Fruit fly (Drosophila melanogaster) whole organism, embryonic: ENCODE results near the gene sno.

ENCODE experiments used
- Atf-2 ChIP-seq: fragments of 200-800 bp; sonication (Bioruptor generic); optimal IDR thresholded peaks from 2 replicates; lab custom pipeline; 2016; ENCODE audit warnings: missing biosample characterization, missing genetic modification characterization
- Blimp-1 ChIP-seq: fragments of 200-800 bp; sonication (Bioruptor generic); optimal IDR thresholded peaks from 3 replicates; lab custom pipeline; 2018; ENCODE audit warnings: missing biosample characterization, missing genetic modification characterization, mild to moderate bottlenecking, moderate library complexity, missing genetic modification reagents
- BtbVII ChIP-seq: fragments of 200-800 bp; sonication (Bioruptor generic); optimal IDR thresholded peaks from 3 replicates; lab custom pipeline; 2017; ENCODE audit warnings: missing biosample characterization, mild to moderate bottlenecking, missing genetic modification characterization
- CG10147 ChIP-seq: fragments of 200-800 bp; sonication (Bioruptor generic); optimal IDR thresholded peaks from 2 replicates; lab custom pipeline; 2019; ENCODE audit warnings: missing biosample characterization, mild to moderate bottlenecking, missing genetic modification characterization, moderate library complexity
- CG10543 ChIP-seq: fragments of 200-800 bp; sonication (Bioruptor generic); optimal IDR thresholded peaks from 3 replicates; lab custom pipeline; 2017; ENCODE audit warnings: missing biosample characterization, mild to moderate bottlenecking, missing genetic modification characterization, moderate library complexity
- CG11560 ChIP-seq: fragments of 200-800 bp; sonication (Bioruptor generic); IDR thresholded peaks from 3 replicates; pipeline ENCODE4 v1.3.6; 2022; ENCODE audit warnings: missing biosample characterization, missing genetic modification characterization
- CG14710 ChIP-seq: fragments of 200-800 bp; sonication (Bioruptor generic); optimal IDR thresholded peaks from 3 replicates; lab custom pipeline; 2019; ENCODE audit warnings: missing biosample characterization, mild to moderate bottlenecking, missing genetic modification characterization, moderate library complexity
- CG15011 ChIP-seq: fragments of 200-800 bp; sonication (Bioruptor generic); optimal IDR thresholded peaks from 3 replicates; lab custom pipeline; 2018; ENCODE audit warnings: missing biosample characterization, mild to moderate bottlenecking, missing genetic modification characterization
- CG17328 ChIP-seq: fragments of 200-800 bp; sonication (Bioruptor generic); IDR thresholded peaks from 2 replicates; pipeline ENCODE4 v1.3.6; 2022; ENCODE audit warnings: missing biosample characterization, missing genetic modification characterization
- CG17359 ChIP-seq: fragments of 200-800 bp; sonication (Bioruptor generic); optimal IDR thresholded peaks from 3 replicates; lab custom pipeline; 2018; ENCODE audit warnings: missing biosample characterization, mild to moderate bottlenecking, missing genetic modification characterization, moderate library complexity
- CG18262 ChIP-seq: fragments of 200-800 bp; optimal IDR thresholded peaks from 3 replicates; lab custom pipeline; 2019; ENCODE audit warnings: missing biosample characterization, mild to moderate bottlenecking, missing genetic modification characterization, moderate library complexity
- CG1832 ChIP-seq: fragments of 200-800 bp; sonication (Bioruptor generic); optimal IDR thresholded peaks from 2 replicates; lab custom pipeline; 2017; ENCODE audit warnings: missing biosample characterization, mild to moderate bottlenecking, missing genetic modification characterization, inconsistent platforms
- CG31365 ChIP-seq: fragments of 200-800 bp; sonication (Bioruptor generic); optimal IDR thresholded peaks from 2 replicates; lab custom pipeline; 2018; ENCODE audit warnings: missing biosample characterization, mild to moderate bottlenecking, missing genetic modification characterization
- CG32767 ChIP-seq: fragments of 200-800 bp; sonication (Bioruptor generic); IDR thresholded peaks from 2 replicates; pipeline ENCODE4 v1.3.6; 2022; ENCODE audit warnings: missing biosample characterization, missing genetic modification characterization
- CG33557 ChIP-seq: fragments of 200-800 bp; sonication (Bioruptor generic); optimal IDR thresholded peaks from 2 replicates; lab custom pipeline; 2019; ENCODE audit warnings: missing biosample characterization, mild to moderate bottlenecking, missing genetic modification characterization, moderate library complexity
- CG5180 ChIP-seq: fragments of 200-800 bp; sonication (Bioruptor generic); optimal IDR thresholded peaks from 3 replicates; lab custom pipeline; 2017; ENCODE audit warnings: missing biosample characterization, missing genetic modification characterization, mild to moderate bottlenecking, moderate library complexity, missing genetic modification reagents
- CG6175 ChIP-seq: fragments of 200-800 bp; sonication (Bioruptor generic); IDR thresholded peaks from 3 replicates; pipeline ENCODE4 v1.3.6; 2022; ENCODE audit warnings: missing biosample characterization, missing genetic modification characterization
- Camta ChIP-seq: fragments of 200-800 bp; sonication (Bioruptor generic); optimal IDR thresholded peaks from 2 replicates; lab custom pipeline; 2016; ENCODE audit warnings: missing biosample characterization, missing genetic modification characterization
- Dip3 ChIP-seq: fragments of 200-800 bp; sonication (Bioruptor generic); optimal IDR thresholded peaks from 3 replicates; lab custom pipeline; 2016; ENCODE audit warnings: missing biosample characterization, missing genetic modification characterization
- HmgZ ChIP-seq: fragments of 200-800 bp; sonication (Bioruptor generic); optimal IDR thresholded peaks from 2 replicates; lab custom pipeline; 2018; ENCODE audit warnings: missing biosample characterization, mild to moderate bottlenecking, missing genetic modification characterization
- Hr78 ChIP-seq, 2 experiments: fragments of 200-800 bp in 1 of 2; fragments of >200 bp in 1 of 2; sonication (Bioruptor generic) in 1 of 2; optimal IDR thresholded peaks; 2 replicates each; lab custom pipeline; 2017 to 2019; ENCODE audit warnings: missing biosample characterization in 2 of 2, missing genetic modification characterization in 2 of 2, mild to moderate bottlenecking in 1 of 2, moderate library complexity in 1 of 2
- Med ChIP-seq: fragments of 200-800 bp; sonication (Bioruptor generic); peaks from one replicate; lab custom pipeline; 2016; ENCODE audit warnings: missing biosample characterization, missing genetic modification characterization, mild to moderate bottlenecking, inconsistent platforms, moderate library complexity
- NC2β ChIP-seq: fragments of 200-800 bp; sonication (Bioruptor generic); optimal IDR thresholded peaks from 2 replicates; lab custom pipeline; 2016; ENCODE audit warnings: missing biosample characterization, missing genetic modification characterization
- Oaz ChIP-seq: fragments of 200-800 bp; sonication (Bioruptor generic); IDR thresholded peaks from 2 replicates; pipeline ENCODE4 v1.3.6; 2022; ENCODE audit warnings: missing biosample characterization, missing genetic modification characterization
- Optix ChIP-seq: fragments of 200-800 bp; sonication (Bioruptor generic); IDR thresholded peaks from 3 replicates; pipeline ENCODE4 v1.3.6; 2022; ENCODE audit warnings: missing biosample characterization, missing genetic modification characterization
- Poxn ChIP-seq: fragments of 200-800 bp; sonication (Bioruptor generic); IDR thresholded peaks from 2 replicates; pipeline ENCODE4 v1.3.6; 2022; ENCODE audit warnings: missing biosample characterization, missing genetic modification characterization
- YL-1 ChIP-seq: fragments of 200-800 bp; sonication (Bioruptor generic); optimal IDR thresholded peaks from 3 replicates; lab custom pipeline; 2017; ENCODE audit warnings: missing biosample characterization, mild to moderate bottlenecking, missing genetic modification characterization
- chif ChIP-seq, 2 experiments: fragments of 200-800 bp; sonication (Bioruptor generic); optimal IDR thresholded peaks; 3 replicates each; lab custom pipeline; 2016; ENCODE audit warnings: missing biosample characterization in 2 of 2, missing genetic modification characterization in 2 of 2
- chinmo ChIP-seq: fragments of 200-800 bp; sonication (Bioruptor generic); IDR thresholded peaks from 4 replicates; pipeline ENCODE4 v1.3.6; 2022; ENCODE audit warnings: missing biosample characterization, missing genetic modification characterization; ENCODE audit not compliant: partially characterized antibody
- corto ChIP-seq: fragments of 200-800 bp; sonication (Bioruptor generic); optimal IDR thresholded peaks from 2 replicates; lab custom pipeline; 2016; ENCODE audit warnings: missing biosample characterization, mild to moderate bottlenecking, missing genetic modification characterization, moderate library complexity
- dimm ChIP-seq: fragments of 200-800 bp; sonication (Bioruptor generic); IDR thresholded peaks from 2 replicates; pipeline ENCODE4 v1.3.6; 2022; ENCODE audit warnings: missing biosample characterization, missing genetic modification characterization
- ems ChIP-seq: fragments of 200-800 bp; sonication (Bioruptor generic); optimal IDR thresholded peaks from 3 replicates; lab custom pipeline; 2016; ENCODE audit warnings: missing biosample characterization, missing genetic modification characterization
- en ChIP-seq: fragments of 200-800 bp; sonication (Bioruptor generic); optimal IDR thresholded peaks from 2 replicates; lab custom pipeline; 2016; ENCODE audit warnings: missing biosample characterization, missing genetic modification characterization
- esg ChIP-seq: fragments of 200-800 bp; sonication (Bioruptor generic); conservative IDR thresholded peaks from 2 replicates; pipeline ENCODE4 v1.3.6; 2022; ENCODE audit warnings: missing biosample characterization, missing genetic modification characterization
- gsb-n ChIP-seq: fragments of 200-800 bp; sonication (Bioruptor generic); optimal IDR thresholded peaks from 3 replicates; lab custom pipeline; 2018; ENCODE audit warnings: missing biosample characterization, mild to moderate bottlenecking, missing genetic modification characterization
- her ChIP-seq: fragments of 200-800 bp; sonication (Bioruptor generic); optimal IDR thresholded peaks from 2 replicates; lab custom pipeline; 2016; ENCODE audit warnings: missing biosample characterization, missing genetic modification characterization
- ind ChIP-seq: fragments of 200-800 bp; sonication (Bioruptor generic); optimal IDR thresholded peaks from 3 replicates; lab custom pipeline; 2016; ENCODE audit warnings: missing biosample characterization, missing genetic modification characterization
- kah ChIP-seq: fragments of 200-800 bp; sonication (Bioruptor generic); optimal IDR thresholded peaks from 2 replicates; lab custom pipeline; 2018; ENCODE audit warnings: missing biosample characterization, mild to moderate bottlenecking, missing genetic modification characterization
- nerfin-2 ChIP-seq: fragments of 200-800 bp; sonication (Bioruptor generic); IDR thresholded peaks from 2 replicates; pipeline ENCODE4 v1.3.6; 2022; ENCODE audit warnings: missing biosample characterization, missing genetic modification characterization; ENCODE audit not compliant: partially characterized antibody
- pnt ChIP-seq: fragments of 200-800 bp; sonication (Bioruptor generic); optimal IDR thresholded peaks from 3 replicates; lab custom pipeline; 2016; ENCODE audit warnings: missing biosample characterization, missing genetic modification characterization
- pzg ChIP-seq: fragments of 200-800 bp; sonication (Bioruptor generic); optimal IDR thresholded peaks from 3 replicates; lab custom pipeline; 2018; ENCODE audit warnings: missing biosample characterization, mild to moderate bottlenecking, missing genetic modification characterization, moderate library complexity
- rib ChIP-seq: fragments of 200-800 bp; sonication (Bioruptor generic); IDR thresholded peaks from 2 replicates; pipeline ENCODE4 v1.3.6; 2022; ENCODE audit warnings: missing biosample characterization, missing genetic modification characterization
- toy ChIP-seq: fragments of 200-800 bp; sonication (Bioruptor generic); IDR thresholded peaks from 2 replicates; pipeline ENCODE4 v1.3.6; 2022; ENCODE audit warnings: missing biosample characterization, missing genetic modification characterization
- tup ChIP-seq: fragments of 200-800 bp; sonication (Bioruptor generic); optimal IDR thresholded peaks from 2 replicates; lab custom pipeline; 2016; ENCODE audit warnings: missing biosample characterization, mild to moderate bottlenecking, missing genetic modification characterization, moderate library complexity
- tx ChIP-seq: fragments of 200-800 bp; sonication (Bioruptor generic); optimal IDR thresholded peaks from 2 replicates; lab custom pipeline; 2016; ENCODE audit warnings: missing biosample characterization, missing genetic modification characterization
- unc-4 ChIP-seq: fragments of 200-800 bp; sonication (Bioruptor generic); IDR thresholded peaks from 2 replicates; pipeline ENCODE4 v1.3.6; 2022; ENCODE audit warnings: missing biosample characterization, missing genetic modification characterization; ENCODE audit not compliant: partially characterized antibody
- zen ChIP-seq: fragments of 200-800 bp; sonication (Bioruptor generic); optimal IDR thresholded peaks from 3 replicates; lab custom pipeline; 2018; ENCODE audit warnings: missing biosample characterization, mild to moderate bottlenecking, missing genetic modification characterization, moderate library complexity

The sno gene

dm6 chrX:13233811-13234737, 22.6 kb upstream of the sno start (continued):
- peak; percentile 76 for TF ChIP-seq NC2β (GFP tag; lab: Kevin White, UChicago)
- peak; percentile 64 for TF ChIP-seq BtbVII
- TF ChIP-seq ind (GFP tag; lab: Kevin White, UChicago), result peak; percentile 63
- peak; percentile 23 for TF ChIP-seq her
- TF ChIP-seq Blimp-1 (GFP tag; lab: Kevin White, UChicago), result peak; percentile 84
- TF ChIP-seq pzg (GFP tag; lab: Kevin White, UChicago), result no peak
- TF ChIP-seq CG6175, result peak; percentile 74; the same call in 1 of the 3 replicates
- TF ChIP-seq CG1832, result peak; percentile 84
- TF ChIP-seq dimm, result peak; percentile 57; the same call in 1 of the 2 replicates
- TF ChIP-seq chinmo, result no peak
- TF ChIP-seq gsb-n, result peak; percentile 91
- peak; percentile 96 for TF ChIP-seq Med (GFP tag; lab: Kevin White, UChicago)
- TF ChIP-seq esg, result peak; percentile 44
- no peak for TF ChIP-seq CG10543 (GFP tag; lab: Kevin White, UChicago)
- peak; percentile 37 for TF ChIP-seq en
- TF ChIP-seq unc-4 (GFP tag; lab: Robert Waterston, UW), result no peak
- peak; percentile 90 for TF ChIP-seq CG17328 (GFP tag; lab: Robert Waterston, UW)
- TF ChIP-seq tup (GFP tag; lab: Kevin White, UChicago), result peak; percentile 38
- 0 out of 2 replicates have a peak, but pooled peaks have one; percentile 23 for TF ChIP-seq rib
- no peak for TF ChIP-seq CG31365 (tag; lab: Kevin White, UChicago)
- TF ChIP-seq corto (GFP tag; lab: Kevin White, UChicago), result peak; percentile 57
- TF ChIP-seq CG15011 (GFP tag; lab: Kevin White, UChicago), result peak; percentile 82
- peak; percentile 61 for TF ChIP-seq Dip3 (GFP tag; lab: Kevin White, UChicago)
- TF ChIP-seq CG5180 (GFP tag; lab: Kevin White, UChicago), result peak; percentile 64
- peak; percentile 94 for TF ChIP-seq CG33557
- TF ChIP-seq CG14710, result peak; percentile 93
- no peak for TF ChIP-seq Poxn
- TF ChIP-seq CG10147, result peak; percentile 46
- peak; percentile 44 for TF ChIP-seq YL-1 (GFP tag; lab: Kevin White, UChicago)
- TF ChIP-seq pnt (GFP tag; lab: Kevin White, UChicago), result peak; percentile 91
- TF ChIP-seq CG17359 (tag; lab: Kevin White, UChicago), result peak; percentile 69
- no peak for TF ChIP-seq toy (GFP tag; lab: Robert Waterston, UW)
- peak; percentile 61 for TF ChIP-seq tx (GFP tag; lab: Kevin White, UChicago)
- TF ChIP-seq chif (GFP tag; optimal IDR thresholded peaks at IDR 0.05; lab: Kevin White, UChicago), result peak; percentile 82 to 92
- TF ChIP-seq CG11560 (tag; lab: Robert Waterston, UW), result peak; percentile 58; the same call in 1 of the 3 replicates
- peak; percentile 33 for TF ChIP-seq HmgZ (tag; lab: Kevin White, UChicago)
- peak; percentile 87 for TF ChIP-seq Atf-2
- TF ChIP-seq Optix (GFP tag; lab: Robert Waterston, UW), result no peak; the same call in 1 of the 3 replicates
- TF ChIP-seq ems (GFP tag; lab: Kevin White, UChicago), result peak; percentile 68
- peak; percentile 97 for TF ChIP-seq zen
- peak in 1 of 2 experiments; percentile 39 for TF ChIP-seq Hr78 (GFP tag; optimal IDR thresholded peaks at IDR 0.05; lab: Kevin White, UChicago)
- TF ChIP-seq CG32767 (GFP tag; lab: Robert Waterston, UW), result peak; percentile 62; the same call in 1 of the 2 replicates
- peak; percentile 48 for TF ChIP-seq Oaz
- TF ChIP-seq CG18262 (tag; lab: Kevin White, UChicago), result peak; percentile 92
- TF ChIP-seq kah (GFP tag; lab: Kevin White, UChicago), result peak; percentile 43
- TF ChIP-seq Camta (GFP tag; lab: Kevin White, UChicago), result peak; percentile 76
- TF ChIP-seq nerfin-2, result no peak
